Fruit fly (Drosophila melanogaster): ENCODE data around the gene CG13841.

The CG13841 gene

dm6 chr3R:22740930-22741329, 26.6 kb downstream of the CG13841 start, which contains the start of the genes Dcr-1 and CG6985 (continued):
- 0 out of 3 replicates have a peak, but pooled peaks have one; percentile 24 for TF ChIP-seq mld (GFP tag; IDR thresholded peaks at IDR 0.05; ENCODE audit: partially characterized antibody)
- peak; percentile 81 for TF ChIP-seq E2f2 (GFP tag; IDR thresholded peaks at IDR 0.05)
- no peak for TF ChIP-seq Mrtf (GFP tag; IDR thresholded peaks at IDR 0.05)
- TF ChIP-seq Max (GFP tag; optimal IDR thresholded peaks at IDR 0.05): no peak
- TF ChIP-seq HmgZ (tag; optimal IDR thresholded peaks at IDR 0.05): peak; percentile 11
- no peak for TF ChIP-seq CG10147 (GFP tag; optimal IDR thresholded peaks at IDR 0.05)
- TF ChIP-seq p53 (GFP tag; optimal IDR thresholded peaks at IDR 0.05): no peak
- no peak for TF ChIP-seq exex (tag; optimal IDR thresholded peaks at IDR 0.05)
- peak; percentile 56 for TF ChIP-seq CG4617 (GFP tag; optimal IDR thresholded peaks at IDR 0.05; ENCODE audit: borderline replicate concordance)
- no peak for TF ChIP-seq TFAM (GFP tag; optimal IDR thresholded peaks at IDR 0.05)
- peak; percentile 28; the same call in 1 of the 2 replicates for TF ChIP-seq hbn (GFP tag; IDR thresholded peaks at IDR 0.05; ENCODE audit: partially characterized antibody)
- TF ChIP-seq Scr (GFP tag; IDR thresholded peaks at IDR 0.05; ENCODE audit: partially characterized antibody): peak; percentile 32
- TF ChIP-seq tna (GFP tag; IDR thresholded peaks at IDR 0.05; ENCODE audit: partially characterized antibody): no peak
- no peak for TF ChIP-seq fd102C (GFP tag; optimal IDR thresholded peaks at IDR 0.05)
- peak; percentile 56 for TF ChIP-seq grn (GFP tag; optimal IDR thresholded peaks at IDR 0.05)

- TF ChIP-seq CG32767 (GFP tag; IDR thresholded peaks at IDR 0.05) (no peak), lab (GFP tag; optimal IDR thresholded peaks at IDR 0.05) (no peak), ab (GFP tag; optimal IDR thresholded peaks at IDR 0.05) (no peak), CG10543 (GFP tag; optimal IDR thresholded peaks at IDR 0.05) (no peak), chif (GFP tag; optimal IDR thresholded peaks at IDR 0.05) (no peak), repo (GFP tag; optimal IDR thresholded peaks at IDR 0.05) (no peak), hb (GFP tag; IDR thresholded peaks at IDR 0.05; ENCODE audit: partially characterized antibody) (no peak), CG14667 (GFP tag; IDR thresholded peaks at IDR 0.05) (no peak), CG34422 (GFP tag; IDR thresholded peaks at IDR 0.05) (no peak), peb (GFP tag; IDR thresholded peaks at IDR 0.05) (no peak), CG2202 (tag; optimal IDR thresholded peaks at IDR 0.05) (no peak), CG3163 (GFP tag; optimal IDR thresholded peaks at IDR 0.05) (no peak)
These were observed 33.7 kb downstream of the CG13841 start, which contains the start of gene Takl2 for dm6 chr3R:22733751-22734150. Gene Takl2, minus strand, starts transcription at chr3R:22733851.

- TF ChIP-seq tna (GFP tag; IDR thresholded peaks at IDR 0.05; ENCODE audit: partially characterized antibody) (0 out of 2 replicates have a peak, but pooled peaks have one; percentile 17), Trl (optimal IDR thresholded peaks at IDR 0.05) (peak; percentile 58 to 66), Trl (GFP tag; optimal IDR thresholded peaks at IDR 0.05) (no peak), gcm (GFP tag; optimal IDR thresholded peaks at IDR 0.05) (no peak), eyg (GFP tag; optimal IDR thresholded peaks at IDR 0.05) (no peak), cg (GFP tag; optimal IDR thresholded peaks at IDR 0.05) (peak; percentile 53)
These were observed 34.5 kb downstream of the CG13841 start for dm6 chr3R:22732995-22733394.

- TF ChIP-seq Spps (tag; optimal IDR thresholded peaks at IDR 0.05) (no peak), insv (GFP tag; optimal IDR thresholded peaks at IDR 0.05) (no peak), CG9876 (GFP tag; optimal IDR thresholded peaks at IDR 0.05) (no peak), CG2120 (GFP tag; optimal IDR thresholded peaks at IDR 0.05) (peak; percentile 27), Fer3 (tag; optimal IDR thresholded peaks at IDR 0.05) (no peak), CG6854 (GFP tag; optimal IDR thresholded peaks at IDR 0.05) (no peak), Bdp1 (GFP tag; optimal IDR thresholded peaks at IDR 0.05) (no peak), Atf3 (GFP tag; optimal IDR thresholded peaks at IDR 0.05) (no peak), NFAT (GFP tag; IDR thresholded peaks at IDR 0.05) (0 out of 2 replicates have a peak, but pooled peaks have one; percentile 23), Awh (GFP tag; IDR thresholded peaks at IDR 0.05) (no peak), Side (GFP tag; optimal IDR thresholded peaks at IDR 0.05) (no peak), tll (GFP tag; optimal IDR thresholded peaks at IDR 0.05) (no peak), scrt (GFP tag; optimal IDR thresholded peaks at IDR 0.05) (no peak), Max (GFP tag; optimal IDR thresholded peaks at IDR 0.05) (no peak), Chrac-16 (GFP tag; optimal IDR thresholded peaks at IDR 0.05) (no peak), oc (tag; optimal IDR thresholded peaks at IDR 0.05) (no peak), CG10321 (GFP tag; IDR thresholded peaks at IDR 0.05) (no peak)
These were observed 39.6 kb downstream of the CG13841 start for dm6 chr3R:22727857-22728256.
